Worm (Caenorhabditis elegans): Measurements from ENCODE around the gene ckb-4.

ckb-4 gene

DNA sequence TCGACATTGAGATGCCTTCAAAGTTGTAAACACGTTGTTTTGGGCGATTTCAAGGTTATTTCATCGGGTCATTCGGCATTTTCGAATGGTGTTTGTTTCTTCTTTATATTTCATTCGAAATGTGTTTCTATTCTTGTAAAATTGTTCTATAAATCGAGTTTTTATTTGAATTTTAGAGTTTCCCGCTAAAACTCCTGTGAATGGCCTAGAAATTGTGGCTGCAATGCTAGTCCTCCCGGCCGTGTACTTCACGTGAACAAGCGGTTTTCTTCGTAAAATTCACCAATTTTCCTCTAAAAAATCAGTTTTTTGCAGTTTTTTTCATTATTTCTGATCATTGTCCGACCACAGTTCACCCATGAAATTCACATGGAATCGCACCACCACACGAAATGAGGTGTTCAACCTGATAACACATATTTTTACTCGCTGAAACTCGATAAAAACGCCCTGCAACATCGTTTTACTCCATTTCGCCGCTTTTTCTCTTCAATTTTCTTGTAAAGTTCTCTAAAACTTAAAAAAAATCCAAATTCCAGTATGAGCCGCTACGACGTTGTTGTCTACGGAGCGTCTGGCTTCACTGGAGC lies 17.9 kb upstream of the ckb-4 start, which contains the start of gene ldp-1 (continued):
- TF ChIP-seq rpc-1 (optimal IDR thresholded peaks at IDR 0.05) (no peak), rpc-1 (tag; optimal IDR thresholded peaks at IDR 0.05) (no peak), hrde-1 (tag; optimal IDR thresholded peaks at IDR 0.05; ENCODE audit: borderline replicate concordance) (no peak), mes-4 (tag; optimal IDR thresholded peaks at IDR 0.05) (no peak), F39B2.1 (GFP tag; IDR thresholded peaks at IDR 0.05) (no peak), lin-40 (tag; optimal IDR thresholded peaks at IDR 0.05) (peak; percentile 61), madf-6 (GFP tag; IDR thresholded peaks at IDR 0.05) (peak; percentile 66), ekl-4 (GFP tag; IDR thresholded peaks at IDR 0.05) (peak; percentile 9; the same call in 1 of the 2 replicates), ztf-6 (GFP tag; IDR thresholded peaks at IDR 0.05) (no peak), attf-3 (GFP tag; conservative IDR thresholded peaks at IDR 0.05) (no peak), hsf-1 (GFP tag; IDR thresholded peaks at IDR 0.05) (no peak), ztf-18 (tag; optimal IDR thresholded peaks at IDR 0.05) (no peak), F57C9.4 (tag; optimal IDR thresholded peaks at IDR 0.05) (no peak), F10E7.11 (tag; optimal IDR thresholded peaks at IDR 0.05) (no peak), ceh-100 (GFP tag; IDR thresholded peaks at IDR 0.05) (no peak), C17E4.6 (GFP tag; IDR thresholded peaks at IDR 0.05) (no peak), C06A6.2 (GFP tag; conservative IDR thresholded peaks at IDR 0.05) (no peak), repo-1 (tag; optimal IDR thresholded peaks at IDR 0.05) (no peak), ztf-26 (tag; optimal IDR thresholded peaks at IDR 0.05) (no peak), nfya-2 (GFP tag; IDR thresholded peaks at IDR 0.05) (no peak), F52B5.7 (tag; optimal IDR thresholded peaks at IDR 0.05) (no peak), pbrm-1 (GFP tag; IDR thresholded peaks at IDR 0.05) (0 out of 2 replicates have a peak, but pooled peaks have one; percentile 32), F22D6.2 (tag; optimal IDR thresholded peaks at IDR 0.05) (peak; percentile 60), aptf-3 (GFP tag; IDR thresholded peaks at IDR 0.05) (no peak), bed-2 (GFP tag; IDR thresholded peaks at IDR 0.05) (no peak), Y67H2A.10 (GFP tag; conservative IDR thresholded peaks at IDR 0.05) (no peak), lir-1 (GFP tag; conservative IDR thresholded peaks at IDR 0.05) (peak; percentile 50; the same call in 1 of the 2 replicates), cebp-1 (GFP tag; IDR thresholded peaks at IDR 0.05) (no peak), cebp-1 (tag; optimal IDR thresholded peaks at IDR 0.05) (peak; percentile 24), lag-1 (GFP tag; IDR thresholded peaks at IDR 0.05) (no peak), attf-5 (GFP tag; optimal IDR thresholded peaks at IDR 0.05) (no peak), tbx-9 (tag; optimal IDR thresholded peaks at IDR 0.05; ENCODE audit: borderline replicate concordance) (no peak), nhr-90 (tag; optimal IDR thresholded peaks at IDR 0.05) (no peak), him-1 (tag; optimal IDR thresholded peaks at IDR 0.05) (no peak), ceh-79 (tag; optimal IDR thresholded peaks at IDR 0.05) (no peak), nfya-1 (tag; optimal IDR thresholded peaks at IDR 0.05; ENCODE audit: borderline replicate concordance, insufficient read depth) (no peak), lin-26 (GFP tag; IDR thresholded peaks at IDR 0.05) (no peak), let-526 (GFP tag; IDR thresholded peaks at IDR 0.05) (no peak), bed-1 (GFP tag; IDR thresholded peaks at IDR 0.05) (0 out of 2 replicates have a peak, but pooled peaks have one; percentile 32), tbp1 (GFP tag; optimal IDR thresholded peaks at IDR 0.05) (no peak), lsy-27 (tag; optimal IDR thresholded peaks at IDR 0.05; ENCODE audit: borderline replicate concordance, insufficient read depth) (no peak), egl-44 (GFP tag; IDR thresholded peaks at IDR 0.05) (no peak), tlf-1 (GFP tag; optimal IDR thresholded peaks at IDR 0.05) (no peak), ets-4 (GFP tag; optimal IDR thresholded peaks at IDR 0.05) (no peak), hmg-20 (GFP tag; IDR thresholded peaks at IDR 0.05) (no peak), hmg-1.2 (GFP tag; IDR thresholded peaks at IDR 0.05) (no peak), die-1 (tag; optimal IDR thresholded peaks at IDR 0.05) (no peak), F37B4.10 (GFP tag; IDR thresholded peaks at IDR 0.05) (no peak), Y53G8AR.9 (GFP tag; conservative IDR thresholded peaks at IDR 0.05) (no peak)

All from whole organism, young adult.